Worm (Caenorhabditis elegans) whole organism, L4/young adult: ENCODE data around the gene ugt-12.

Experiments used
- W03F9.2 ChIP-seq: fragments of 150-350 bp; optimal IDR thresholded peaks from 2 replicates; lab custom pipeline; 2014; ENCODE audit warnings: missing biosample characterization, missing genetic modification characterization
- dao-5 ChIP-seq: sonication (generic microtip); optimal IDR thresholded peaks from 2 replicates; lab custom pipeline; 2016; ENCODE audit warnings: missing genotype, missing genetic modification characterization, moderate library complexity, missing compliant biosample characterization
- him-1 ChIP-seq: sonication (generic microtip); optimal IDR thresholded peaks from 2 replicates; lab custom pipeline; 2016; ENCODE audit warnings: missing genotype, missing genetic modification reagents, missing genetic modification characterization, missing compliant biosample characterization

The ugt-12 gene

ce11 chrV:4847424-4847823, 42.0 kb downstream of the ugt-12 start, which contains the start of gene abhd-5.1:
Gene abhd-5.1 (plus strand): TSS chrV:4847653.
- TF ChIP-seq him-1 (tag; lab: Kevin White, UChicago) (no peak), W03F9.2 (tag; lab: Kevin White, UChicago) (peak; percentile 20), dao-5 (no peak)

DNA sequence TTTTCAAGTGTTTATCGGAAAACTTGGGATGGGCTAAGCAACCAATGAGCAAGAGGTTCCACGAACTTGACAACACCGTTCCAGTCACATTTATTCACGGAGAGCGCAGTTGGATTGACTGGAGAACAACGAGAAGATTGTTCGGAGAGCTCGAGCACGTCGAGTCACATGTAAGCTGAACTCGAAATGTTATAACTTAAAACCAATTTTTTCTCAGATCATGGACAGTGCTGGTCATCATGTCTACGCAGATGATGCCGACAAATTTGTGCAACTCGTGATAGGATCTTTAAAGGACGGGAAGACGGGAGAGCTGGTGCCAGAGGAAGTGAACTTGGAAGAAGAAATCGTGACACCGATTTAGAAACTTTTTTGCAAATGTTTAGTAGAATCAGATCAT, 42.9 kb downstream of the ugt-12 start:
- no peak for TF ChIP-seq dao-5
- TF ChIP-seq him-1 (tag; lab: Kevin White, UChicago): no peak
- no peak for TF ChIP-seq W03F9.2 (tag; lab: Kevin White, UChicago)

DNA sequence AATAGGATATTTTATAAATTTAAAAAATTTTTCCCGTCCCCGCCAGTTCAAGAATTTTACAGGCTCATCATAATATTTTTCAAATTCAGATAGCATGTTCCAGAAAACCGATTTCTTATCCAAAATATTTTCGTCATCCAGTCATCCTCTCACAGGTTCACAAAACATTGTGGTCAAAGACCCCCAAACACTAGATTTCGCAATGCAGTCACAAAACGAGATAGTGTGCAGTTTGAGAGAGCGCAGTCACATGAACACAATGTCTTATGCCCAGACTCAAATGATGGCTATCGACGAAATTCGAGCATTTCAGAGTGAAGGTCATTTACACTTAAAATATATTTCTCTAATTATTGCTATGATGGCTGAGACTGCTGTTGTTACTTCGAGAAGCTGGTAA, 44.8 kb downstream of the ugt-12 start, which contains the start of gene abhd-5.2:
TSS of gene abhd-5.2 (plus strand) at position 95 of the 400 bp plus-strand sequence.
- TF ChIP-seq dao-5 (no peak), W03F9.2 (tag; lab: Kevin White, UChicago) (peak; percentile 11)

- TF ChIP-seq him-1 (tag; lab: Kevin White, UChicago): no peak
- no peak for TF ChIP-seq W03F9.2 (tag; lab: Kevin White, UChicago)
- TF ChIP-seq dao-5: no peak
Observed at ce11 chrV:4842544-4842943, 46.9 kb downstream of the ugt-12 start, which contains the start of the genes cwp-2 and cwp-3. Gene cwp-2 (minus strand): TSS chrV:4842644. Gene cwp-3 (plus strand): TSS chrV:4842836.

DNA sequence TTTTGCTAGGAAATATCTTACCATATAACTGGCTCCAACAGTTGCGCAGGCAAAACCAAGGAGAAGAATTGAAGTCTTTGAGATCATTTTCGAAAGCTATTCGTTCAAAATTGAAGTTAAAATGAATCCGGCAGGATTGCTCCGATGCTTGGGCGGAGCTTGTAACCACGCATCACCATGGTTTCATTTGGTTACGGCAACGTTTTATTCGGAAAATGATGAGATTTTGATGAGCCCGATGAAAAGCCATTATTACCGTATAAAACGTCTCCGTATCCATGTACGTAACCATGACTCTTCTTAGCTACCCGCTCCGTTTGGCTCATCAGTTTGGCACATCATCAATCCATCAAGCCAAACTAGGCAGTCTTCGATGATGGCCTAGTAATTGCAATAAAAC, 48.2 kb downstream of the ugt-12 start, which contains the start of gene cwp-1:
TSS of gene cwp-1 (minus strand) at position 101 of the 400 bp plus-strand sequence.
- TF ChIP-seq W03F9.2 (tag; lab: Kevin White, UChicago) (no peak), dao-5 (no peak), him-1 (tag; lab: Kevin White, UChicago) (no peak)

ce11 chrV:4839913-4840312, 49.5 kb downstream of the ugt-12 start, which contains the start of gene nas-9:
Gene nas-9 (minus strand): TSS chrV:4840013.
- no peak for TF ChIP-seq dao-5
- TF ChIP-seq him-1 (tag; lab: Kevin White, UChicago): no peak
- no peak for TF ChIP-seq W03F9.2 (tag; lab: Kevin White, UChicago)
